Worm (Caenorhabditis elegans) whole organism, young adult: Measurements from ENCODE around the gene srh-212.

Experiments
- B0019.2 ChIP-seq: fragments of 200-800 bp; sonication (Bioruptor generic); conservative IDR thresholded peaks from 2 replicates; pipeline ENCODE4 v1.3.6; 2022; ENCODE audit warnings: missing genetic modification reagents, missing genetic modification characterization, missing compliant biosample characterization
- B0261.1 ChIP-seq: sonication (generic microtip); optimal IDR thresholded peaks from 2 replicates; lab custom pipeline; 2016; ENCODE audit warnings: mild to moderate bottlenecking, missing genetic modification characterization, moderate library complexity, missing compliant biosample characterization
- B0336.3 ChIP-seq: fragments of 200-800 bp; sonication (Bioruptor generic); IDR thresholded peaks from 2 replicates; pipeline ENCODE4 v1.3.6; 2022; ENCODE audit warnings: missing genetic modification characterization, missing compliant biosample characterization
- F22D6.2 ChIP-seq: sonication (generic microtip); optimal IDR thresholded peaks from 2 replicates; lab custom pipeline; 2016; ENCODE audit warnings: mild to moderate bottlenecking, missing genetic modification characterization, missing compliant biosample characterization
- F33H1.4 ChIP-seq: fragments of 200-800 bp; sonication (Bioruptor generic); IDR thresholded peaks from 2 replicates; pipeline ENCODE4 v1.3.6; 2022; ENCODE audit warnings: missing genetic modification reagents, missing genetic modification characterization, missing compliant biosample characterization
- F39B2.1 ChIP-seq: fragments of 200-800 bp; sonication (Bioruptor generic); IDR thresholded peaks from 2 replicates; pipeline ENCODE4 v1.3.6; 2022; ENCODE audit warnings: missing genetic modification reagents, missing genetic modification characterization, missing compliant biosample characterization
- F52B5.7 ChIP-seq: sonication (generic microtip); optimal IDR thresholded peaks from 2 replicates; lab custom pipeline; 2016; ENCODE audit warnings: mild to moderate bottlenecking, missing genetic modification characterization, missing compliant biosample characterization
- K11D2.4 ChIP-seq: fragments of 200-800 bp; sonication (Bioruptor generic); IDR thresholded peaks from 2 replicates; pipeline ENCODE4 v1.3.6; 2022; ENCODE audit warnings: missing genetic modification reagents, missing genetic modification characterization, missing compliant biosample characterization
- K12H6.12 ChIP-seq: fragments of 200-800 bp; sonication (Bioruptor generic); optimal IDR thresholded peaks from 2 replicates; lab custom pipeline; 2018; ENCODE audit warnings: mild to moderate bottlenecking, missing genetic modification characterization, missing compliant biosample characterization
- T26A5.8 ChIP-seq: sonication (generic microtip); optimal IDR thresholded peaks from 2 replicates; lab custom pipeline; 2016; ENCODE audit warnings: missing genetic modification characterization, missing compliant biosample characterization
- Y53G8AR.9 ChIP-seq: fragments of 200-800 bp; sonication (Bioruptor generic); conservative IDR thresholded peaks from 2 replicates; pipeline ENCODE4 v1.3.6; 2022; ENCODE audit warnings: missing genetic modification reagents, missing genetic modification characterization, missing compliant biosample characterization
- aptf-2 ChIP-seq: fragments of 200-800 bp; sonication (Bioruptor generic); conservative IDR thresholded peaks from 2 replicates; pipeline ENCODE4 v1.3.6; 2022; ENCODE audit warnings: missing genetic modification reagents, missing genetic modification characterization, missing compliant biosample characterization
- attf-3 ChIP-seq: fragments of 200-800 bp; sonication (Bioruptor generic); conservative IDR thresholded peaks from 2 replicates; pipeline ENCODE4 v1.3.6; 2022; ENCODE audit warnings: missing genetic modification reagents, missing genetic modification characterization, missing compliant biosample characterization
- attf-5 ChIP-seq: fragments of 200-800 bp; sonication (Bioruptor generic); optimal IDR thresholded peaks from 2 replicates; lab custom pipeline; 2018; ENCODE audit warnings: mild to moderate bottlenecking, missing genetic modification characterization, missing compliant biosample characterization
- attf-6 ChIP-seq: fragments of 200-800 bp; sonication (Bioruptor generic); IDR thresholded peaks from 2 replicates; pipeline ENCODE4 v1.3.6; 2022; ENCODE audit warnings: missing genetic modification reagents, missing genetic modification characterization, missing compliant biosample characterization
- bed-1 ChIP-seq: fragments of 200-800 bp; sonication (Bioruptor generic); IDR thresholded peaks from 2 replicates; pipeline ENCODE4 v1.3.6; 2022; ENCODE audit warnings: missing genetic modification reagents, missing genetic modification characterization, missing compliant biosample characterization
- bed-2 ChIP-seq: fragments of 200-800 bp; sonication (Bioruptor generic); IDR thresholded peaks from 2 replicates; pipeline ENCODE4 v1.3.6; 2022; ENCODE audit warnings: missing genetic modification reagents, missing genetic modification characterization, missing compliant biosample characterization
- ceh-58 ChIP-seq: fragments of 200-800 bp; sonication (Bioruptor generic); IDR thresholded peaks from 2 replicates; pipeline ENCODE4 v1.3.6; 2022; ENCODE audit warnings: missing genetic modification characterization, missing compliant biosample characterization
- chd-7 ChIP-seq: sonication (generic microtip); optimal IDR thresholded peaks from 2 replicates; lab custom pipeline; 2016; ENCODE audit warnings: mild to moderate bottlenecking, missing genetic modification characterization, moderate library complexity, missing compliant biosample characterization
- dox-1 ChIP-seq: fragments of 200-800 bp; sonication (Bioruptor generic); IDR thresholded peaks from 2 replicates; pipeline ENCODE4 v1.3.6; 2022; ENCODE audit warnings: missing genetic modification reagents, missing genetic modification characterization, missing compliant biosample characterization
- dpl-1 ChIP-seq: fragments of 150-350 bp; optimal IDR thresholded peaks from 2 replicates; lab custom pipeline; 2014; ENCODE audit warnings: missing biosample characterization, missing genetic modification reagents, missing genetic modification characterization
- egl-18 ChIP-seq: fragments of 200-800 bp; sonication (Bioruptor generic); IDR thresholded peaks from 2 replicates; pipeline ENCODE4 v1.3.6; 2022; ENCODE audit warnings: missing genetic modification reagents, missing genetic modification characterization, missing compliant biosample characterization
- egrh-3 ChIP-seq: fragments of 200-800 bp; sonication (Bioruptor generic); IDR thresholded peaks from 2 replicates; pipeline ENCODE4 v1.3.6; 2022; ENCODE audit warnings: missing genetic modification reagents, missing genetic modification characterization, missing compliant biosample characterization
- ekl-4 ChIP-seq: fragments of 200-800 bp; sonication (Bioruptor generic); IDR thresholded peaks from 2 replicates; pipeline ENCODE4 v1.3.6; 2022; ENCODE audit warnings: missing genetic modification reagents, missing genetic modification characterization, missing compliant biosample characterization
- hlh-12 ChIP-seq: sonication (generic microtip); optimal IDR thresholded peaks from 2 replicates; lab custom pipeline; 2016; ENCODE audit warnings: missing genetic modification characterization, missing compliant biosample characterization
- hrde-1 ChIP-seq: sonication (generic microtip); optimal IDR thresholded peaks from 2 replicates; lab custom pipeline; 2016; ENCODE audit warnings: missing genetic modification characterization, mild to moderate bottlenecking, missing compliant biosample characterization, moderate library complexity, missing genotype, missing genetic modification reagents, borderline replicate concordance
- lag-1 ChIP-seq: fragments of 200-800 bp; sonication (Bioruptor generic); IDR thresholded peaks from 2 replicates; pipeline ENCODE4 v1.3.6; 2022; ENCODE audit warnings: missing genetic modification reagents, missing genetic modification characterization, missing compliant biosample characterization
- let-607 ChIP-seq, 2 experiments: fragments of 200-800 bp in 1 of 2; sonication (Bioruptor generic) in 1 of 2; sonication (generic microtip) in 1 of 2; optimal IDR thresholded peaks; 2 replicates each; lab custom pipeline; 2016 to 2018; ENCODE audit warnings: mild to moderate bottlenecking in 2 of 2, missing compliant biosample characterization in 2 of 2, missing genetic modification characterization in 2 of 2, moderate library complexity in 2 of 2, missing genotype in 1 of 2
- lin-40 ChIP-seq: sonication (generic microtip); optimal IDR thresholded peaks from 2 replicates; lab custom pipeline; 2016; ENCODE audit warnings: missing genetic modification characterization, mild to moderate bottlenecking, missing compliant biosample characterization, missing genotype, missing genetic modification reagents
- lsl-1 ChIP-seq: fragments of 200-800 bp; sonication (Bioruptor generic); optimal IDR thresholded peaks from 2 replicates; lab custom pipeline; 2018; ENCODE audit warnings: mild to moderate bottlenecking, missing genetic modification characterization, moderate library complexity, missing compliant biosample characterization
- madf-8 ChIP-seq: fragments of 200-800 bp; sonication (Bioruptor generic); conservative IDR thresholded peaks from 2 replicates; pipeline ENCODE4 v1.3.6; 2022; ENCODE audit warnings: missing genetic modification reagents, missing genetic modification characterization, missing compliant biosample characterization
- mes-4 ChIP-seq: sonication (generic microtip); optimal IDR thresholded peaks from 2 replicates; lab custom pipeline; 2016; ENCODE audit warnings: missing genotype, missing genetic modification characterization, missing compliant biosample characterization
- nfya-1 ChIP-seq: sonication (generic microtip); optimal IDR thresholded peaks from 2 replicates; lab custom pipeline; 2017; ENCODE audit warnings: antibody characterized with exemption, missing compliant biosample characterization, missing genetic modification characterization, borderline replicate concordance; ENCODE audit not compliant: insufficient read depth
- nfyb-1 ChIP-seq: fragments of 200-800 bp; sonication (Bioruptor generic); IDR thresholded peaks from 2 replicates; pipeline ENCODE4 v1.3.6; 2022; ENCODE audit warnings: missing genetic modification reagents, missing genetic modification characterization, missing compliant biosample characterization
- nhr-27 ChIP-seq: fragments of 200-800 bp; sonication (Bioruptor generic); optimal IDR thresholded peaks from 2 replicates; lab custom pipeline; 2018; ENCODE audit warnings: mild to moderate bottlenecking, missing genetic modification characterization, moderate library complexity, missing compliant biosample characterization
- pha-4 ChIP-seq: fragments of 150-350 bp; sonication (generic microtip); optimal IDR thresholded peaks from 2 replicates; lab custom pipeline; 2014; ENCODE audit warnings: missing biosample characterization, missing genetic modification reagents, missing genetic modification characterization
- repo-1 ChIP-seq: sonication (generic microtip); optimal IDR thresholded peaks from 2 replicates; lab custom pipeline; 2017; ENCODE audit warnings: mild to moderate bottlenecking, missing genetic modification characterization, missing compliant biosample characterization
- sptf-2 ChIP-seq: fragments of 200-800 bp; sonication (Bioruptor generic); optimal IDR thresholded peaks from 2 replicates; lab custom pipeline; 2018; ENCODE audit warnings: mild to moderate bottlenecking, missing genetic modification characterization, missing compliant biosample characterization
- unc-62 ChIP-seq: fragments of 150-350 bp; optimal IDR thresholded peaks from 2 replicates; lab custom pipeline; 2014; ENCODE audit warnings: missing biosample characterization, missing genetic modification reagents, missing genetic modification characterization
- zfh-2 ChIP-seq: fragments of 200-800 bp; sonication (Bioruptor generic); conservative IDR thresholded peaks from 2 replicates; pipeline ENCODE4 v1.3.6; 2022; ENCODE audit warnings: missing genetic modification reagents, missing genetic modification characterization, missing compliant biosample characterization
- zim-3 ChIP-seq: sonication (generic microtip); optimal IDR thresholded peaks from 2 replicates; lab custom pipeline; 2017; ENCODE audit warnings: mild to moderate bottlenecking, missing genetic modification characterization, moderate library complexity, missing compliant biosample characterization
- ztf-18 ChIP-seq: sonication (generic microtip); optimal IDR thresholded peaks from 2 replicates; lab custom pipeline; 2016; ENCODE audit warnings: missing genotype, mild to moderate bottlenecking, missing genetic modification characterization, missing compliant biosample characterization
- ztf-22 ChIP-seq: fragments of 200-800 bp; sonication (Bioruptor generic); optimal IDR thresholded peaks from 2 replicates; lab custom pipeline; 2018; ENCODE audit warnings: mild to moderate bottlenecking, missing genetic modification characterization, moderate library complexity, missing compliant biosample characterization
- ztf-26 ChIP-seq: sonication (generic microtip); optimal IDR thresholded peaks from 2 replicates; lab custom pipeline; 2017; ENCODE audit warnings: missing genetic modification characterization, missing compliant biosample characterization
- ztf-3 ChIP-seq: fragments of 200-800 bp; sonication (Bioruptor generic); optimal IDR thresholded peaks from 2 replicates; lab custom pipeline; 2018; ENCODE audit warnings: mild to moderate bottlenecking, missing genetic modification characterization, missing compliant biosample characterization
- ztf-6 ChIP-seq: fragments of 200-800 bp; sonication (Bioruptor generic); IDR thresholded peaks from 2 replicates; pipeline ENCODE4 v1.3.6; 2022; ENCODE audit warnings: missing genetic modification reagents, missing genetic modification characterization, missing compliant biosample characterization

Gene srh-212

ce11 chrV:3637086-3637485 is 40.1 kb upstream of the srh-212 start, which contains the start of gene srx-41 (continued):
- no peak for TF ChIP-seq ztf-18 (tag; lab: Kevin White, UChicago)
- TF ChIP-seq dpl-1 (GFP tag; lab: Kevin White, UChicago): no peak
- TF ChIP-seq let-607 (tag; optimal IDR thresholded peaks at IDR 0.05; lab: Kevin White, UChicago): no peak
- no peak for TF ChIP-seq zim-3
- no peak for TF ChIP-seq K11D2.4 (GFP tag; lab: Robert Waterston, UW)

ce11 chrV:3634293-3635016 is 37.5 kb upstream of the srh-212 start:
- no peak for TF ChIP-seq madf-8 (GFP tag; lab: Robert Waterston, UW)
- no peak for TF ChIP-seq ztf-26
- TF ChIP-seq Y53G8AR.9 (GFP tag; lab: Robert Waterston, UW): peak; percentile 88; the same call in 1 of the 2 replicates
- no peak for TF ChIP-seq aptf-2 (GFP tag; lab: Robert Waterston, UW)
- peak; percentile 92 for TF ChIP-seq B0336.3 (GFP tag; lab: Robert Waterston, UW)
- peak; percentile 84 for TF ChIP-seq nfyb-1
- TF ChIP-seq egrh-3: no peak
- no peak for TF ChIP-seq F33H1.4 (GFP tag; lab: Robert Waterston, UW)
- TF ChIP-seq egl-18 (GFP tag; lab: Robert Waterston, UW): no peak
- no peak for TF ChIP-seq F52B5.7 (tag; lab: Kevin White, UChicago)
- no peak for TF ChIP-seq ztf-6
- no peak for TF ChIP-seq nhr-27 (tag; lab: Kevin White, UChicago)
- peak; percentile 64 for TF ChIP-seq chd-7
- TF ChIP-seq F39B2.1 (GFP tag; lab: Robert Waterston, UW): 0 out of 2 replicates have a peak, but pooled peaks have one; percentile 62
- TF ChIP-seq repo-1 (tag; lab: Kevin White, UChicago): peak; percentile 75
- no peak for TF ChIP-seq B0019.2 (GFP tag; lab: Robert Waterston, UW)
- no peak for TF ChIP-seq hlh-12 (tag; lab: Kevin White, UChicago)
- no peak for TF ChIP-seq dpl-1 (GFP tag; lab: Kevin White, UChicago)
- TF ChIP-seq K12H6.12: no peak
- no peak for TF ChIP-seq lin-40
- no peak for TF ChIP-seq K11D2.4 (GFP tag; lab: Robert Waterston, UW)
- no peak for TF ChIP-seq lag-1 (GFP tag; lab: Robert Waterston, UW)
- TF ChIP-seq bed-1: no peak
- no peak for TF ChIP-seq bed-2 (GFP tag; lab: Robert Waterston, UW)
- TF ChIP-seq ceh-58 (GFP tag; lab: Robert Waterston, UW): no peak
- no peak for TF ChIP-seq attf-3
- no peak for TF ChIP-seq F22D6.2 (tag; lab: Kevin White, UChicago)
- TF ChIP-seq pha-4: no peak
- no peak for TF ChIP-seq ztf-22 (GFP tag; lab: Kevin White, UChicago)
- TF ChIP-seq unc-62 (GFP tag; lab: Kevin White, UChicago): no peak
- no peak for TF ChIP-seq nfya-1 (tag; lab: Kevin White, UChicago)
- TF ChIP-seq ekl-4 (GFP tag; lab: Robert Waterston, UW): 0 out of 2 replicates have a peak, but pooled peaks have one; percentile 40
- TF ChIP-seq mes-4: no peak
- no peak for TF ChIP-seq lsl-1 (GFP tag; lab: Kevin White, UChicago)
- no peak for TF ChIP-seq zfh-2 (GFP tag; lab: Robert Waterston, UW)
- TF ChIP-seq T26A5.8: no peak
- TF ChIP-seq B0261.1 (tag; lab: Kevin White, UChicago): no peak
- TF ChIP-seq attf-6 (GFP tag; lab: Robert Waterston, UW): no peak
- TF ChIP-seq hrde-1 (tag; lab: Kevin White, UChicago): no peak
- TF ChIP-seq ztf-3 (GFP tag; lab: Kevin White, UChicago): no peak
- no peak for TF ChIP-seq sptf-2 (GFP tag; lab: Kevin White, UChicago)
- TF ChIP-seq attf-5 (GFP tag; lab: Kevin White, UChicago): peak; percentile 48
- no peak for TF ChIP-seq ztf-18 (tag; lab: Kevin White, UChicago)
- TF ChIP-seq dox-1: peak; percentile 44; the same call in 1 of the 2 replicates
